Worm (Caenorhabditis elegans) whole organism, L2 larva: ENCODE results near the gene T01H10.11.

ENCODE experiments used
- C34F6.9 ChIP-seq: fragments of 150-350 bp; optimal IDR thresholded peaks from 2 replicates; lab custom pipeline; 2014; ENCODE audit warnings: missing biosample characterization, missing genetic modification characterization
- R02D3.7 ChIP-seq: fragments of 150-350 bp; optimal IDR thresholded peaks from 2 replicates; lab custom pipeline; 2014; ENCODE audit warnings: missing biosample characterization, missing genetic modification characterization
- ZK546.5 ChIP-seq: sonication (generic microtip); optimal IDR thresholded peaks from 2 replicates; lab custom pipeline; 2017; ENCODE audit warnings: missing biosample characterization, missing genetic modification characterization
- alr-1 ChIP-seq: fragments of 150-350 bp; optimal IDR thresholded peaks from 2 replicates; lab custom pipeline; 2014; ENCODE audit warnings: missing biosample characterization, missing genetic modification characterization
- aly-2 ChIP-seq: fragments of 150-350 bp; optimal IDR thresholded peaks from 2 replicates; lab custom pipeline; 2014; ENCODE audit warnings: missing biosample characterization, missing genetic modification characterization
- blmp-1 ChIP-seq: sonication (generic microtip); optimal IDR thresholded peaks from 2 replicates; lab custom pipeline; 2017; ENCODE audit warnings: missing genetic modification characterization, mild to moderate bottlenecking, missing compliant biosample characterization, antibody characterized with exemption, moderate library complexity; ENCODE audit not compliant: insufficient read depth
- ceh-16 ChIP-seq: fragments of 150-350 bp; optimal IDR thresholded peaks from 2 replicates; lab custom pipeline; 2014; ENCODE audit warnings: missing biosample characterization, missing genetic modification characterization
- ceh-82 ChIP-seq: fragments of 150-350 bp; optimal IDR thresholded peaks from 2 replicates; lab custom pipeline; 2014; ENCODE audit warnings: missing biosample characterization, missing genetic modification characterization
- crh-2 ChIP-seq: sonication (generic microtip); optimal IDR thresholded peaks from 2 replicates; lab custom pipeline; 2017; ENCODE audit warnings: missing biosample characterization, missing genetic modification characterization
- egl-27 ChIP-seq: sonication (generic microtip); optimal IDR thresholded peaks from 3 replicates; lab custom pipeline; 2017; ENCODE audit warnings: missing biosample characterization, missing genetic modification reagents, missing genetic modification characterization
- elt-1 ChIP-seq: fragments of 150-350 bp; optimal IDR thresholded peaks from 2 replicates; lab custom pipeline; 2014; ENCODE audit warnings: missing biosample characterization, missing genetic modification characterization
- elt-3 ChIP-seq: sonication (generic microtip); optimal IDR thresholded peaks from 2 replicates; lab custom pipeline; 2017; ENCODE audit warnings: missing biosample characterization, missing genetic modification characterization
- fos-1 ChIP-seq: fragments of 150-350 bp; optimal IDR thresholded peaks from 2 replicates; lab custom pipeline; 2014; ENCODE audit warnings: missing biosample characterization, missing genetic modification characterization
- gmeb-1 ChIP-seq: fragments of 150-350 bp; optimal IDR thresholded peaks from 2 replicates; lab custom pipeline; 2014; ENCODE audit warnings: missing biosample characterization, missing genetic modification characterization
- lin-11 ChIP-seq: fragments of 150-350 bp; sonication (generic microtip); optimal IDR thresholded peaks from 2 replicates; lab custom pipeline; 2014; ENCODE audit warnings: missing biosample characterization, missing genetic modification characterization, inconsistent platforms, mixed read lengths
- lin-13 ChIP-seq: fragments of 150-350 bp; optimal IDR thresholded peaks from 2 replicates; lab custom pipeline; 2014; ENCODE audit warnings: missing biosample characterization, missing genetic modification reagents, missing genetic modification characterization
- lin-39 ChIP-seq: fragments of 150-350 bp; optimal IDR thresholded peaks from 2 replicates; lab custom pipeline; 2014; ENCODE audit warnings: missing biosample characterization, missing genetic modification reagents, missing genetic modification characterization
- lsy-2 ChIP-seq, 2 experiments: fragments of 150-350 bp in 1 of 2; sonication (generic microtip) in 1 of 2; optimal IDR thresholded peaks; 2 replicates each; lab custom pipeline; 2014 to 2017; ENCODE audit warnings: missing biosample characterization in 2 of 2, missing genetic modification characterization in 2 of 2
- mbf-1 ChIP-seq: sonication (generic microtip); optimal IDR thresholded peaks from 2 replicates; lab custom pipeline; 2017; ENCODE audit warnings: missing biosample characterization, missing genetic modification characterization
- mdl-1 ChIP-seq, 2 experiments: fragments of 150-350 bp in 1 of 2; sonication (generic microtip) in 1 of 2; optimal IDR thresholded peaks; 2 replicates each; lab custom pipeline; 2017; ENCODE audit warnings: missing biosample characterization in 2 of 2, missing genetic modification characterization in 2 of 2
- nhr-10 ChIP-seq: sonication (generic microtip); optimal IDR thresholded peaks from 2 replicates; lab custom pipeline; 2017; ENCODE audit warnings: missing biosample characterization, missing genetic modification characterization
- nhr-129 ChIP-seq: fragments of 150-350 bp; optimal IDR thresholded peaks from 2 replicates; lab custom pipeline; 2014; ENCODE audit warnings: missing biosample characterization, missing genetic modification characterization
- nhr-21 ChIP-seq: fragments of 150-350 bp; optimal IDR thresholded peaks from 2 replicates; lab custom pipeline; 2014; ENCODE audit warnings: missing biosample characterization, missing genetic modification characterization
- nhr-237 ChIP-seq: fragments of 150-350 bp; optimal IDR thresholded peaks from 2 replicates; lab custom pipeline; 2014; ENCODE audit warnings: missing biosample characterization, missing genetic modification characterization
- nhr-25 ChIP-seq: fragments of 150-350 bp; sonication (generic microtip); optimal IDR thresholded peaks from 3 replicates; lab custom pipeline; 2014; ENCODE audit warnings: missing biosample characterization, missing genetic modification characterization
- nhr-77 ChIP-seq: fragments of 150-350 bp; optimal IDR thresholded peaks from 2 replicates; lab custom pipeline; 2014; ENCODE audit warnings: missing biosample characterization, missing genetic modification characterization
- sem-4 ChIP-seq: fragments of 150-350 bp; optimal IDR thresholded peaks from 2 replicates; lab custom pipeline; 2014; ENCODE audit warnings: missing biosample characterization, missing genetic modification reagents, missing genetic modification characterization
- sma-3 ChIP-seq: sonication (generic microtip); optimal IDR thresholded peaks from 2 replicates; lab custom pipeline; 2016; ENCODE audit warnings: missing genetic modification reagents, missing genetic modification characterization, missing compliant biosample characterization
- snpc-4 ChIP-seq: fragments of 150-350 bp; optimal IDR thresholded peaks from 2 replicates; lab custom pipeline; 2014; ENCODE audit warnings: missing biosample characterization, missing genetic modification characterization
- unc-55 ChIP-seq: fragments of 150-350 bp; sonication (generic microtip); optimal IDR thresholded peaks from 3 replicates; lab custom pipeline; 2014; ENCODE audit warnings: missing biosample characterization, missing genetic modification reagents, missing genetic modification characterization
- zag-1 ChIP-seq: fragments of 150-350 bp; optimal IDR thresholded peaks from 2 replicates; lab custom pipeline; 2014; ENCODE audit warnings: missing biosample characterization, missing genetic modification characterization
- ztf-1 ChIP-seq: fragments of 200-800 bp; sonication (Bioruptor generic); conservative IDR thresholded peaks from 2 replicates; pipeline ENCODE4 v1.3.6; 2022; ENCODE audit warnings: missing genetic modification characterization, missing compliant biosample characterization
- ztf-11 ChIP-seq: sonication (generic microtip); optimal IDR thresholded peaks from 2 replicates; lab custom pipeline; 2017; ENCODE audit warnings: missing biosample characterization, missing genetic modification characterization
- ztf-4 ChIP-seq: fragments of 150-350 bp; optimal IDR thresholded peaks from 2 replicates; lab custom pipeline; 2014; ENCODE audit warnings: missing biosample characterization, missing genetic modification characterization

Gene T01H10.11

DNA sequence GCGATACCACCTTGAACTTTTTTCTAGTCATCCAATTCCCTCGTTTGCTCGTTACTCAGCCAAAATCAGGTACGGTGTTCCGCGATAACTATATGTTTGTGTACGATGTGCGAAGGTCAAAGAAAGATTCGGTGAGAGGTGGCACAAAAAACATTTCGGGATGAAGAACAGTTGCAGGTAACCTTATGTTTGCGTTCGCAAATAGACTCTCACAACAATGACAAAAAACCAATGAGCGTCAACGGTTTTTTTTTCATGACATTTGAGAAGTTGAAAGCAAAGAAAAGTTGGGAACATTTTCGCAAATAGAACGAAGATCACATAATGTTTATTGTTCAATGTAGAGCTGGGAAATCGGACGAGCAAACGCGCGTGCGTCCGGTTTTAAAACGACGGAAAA lies 39.4 kb downstream of the T01H10.11 start:
- no peak for TF ChIP-seq crh-2 (tag; lab: Kevin White, UChicago)
- TF ChIP-seq alr-1: no peak
- TF ChIP-seq ceh-82 (tag; lab: Kevin White, UChicago): no peak
- TF ChIP-seq snpc-4: no peak
- no peak for TF ChIP-seq lsy-2 (tag; optimal IDR thresholded peaks at IDR 0.05; lab: Kevin White, UChicago)
- no peak for TF ChIP-seq nhr-10 (tag; lab: Kevin White, UChicago)
- TF ChIP-seq R02D3.7: no peak
- TF ChIP-seq lin-11 (tag; lab: Kevin White, UChicago): no peak
- TF ChIP-seq zag-1: no peak
- no peak for TF ChIP-seq ceh-16

DNA sequence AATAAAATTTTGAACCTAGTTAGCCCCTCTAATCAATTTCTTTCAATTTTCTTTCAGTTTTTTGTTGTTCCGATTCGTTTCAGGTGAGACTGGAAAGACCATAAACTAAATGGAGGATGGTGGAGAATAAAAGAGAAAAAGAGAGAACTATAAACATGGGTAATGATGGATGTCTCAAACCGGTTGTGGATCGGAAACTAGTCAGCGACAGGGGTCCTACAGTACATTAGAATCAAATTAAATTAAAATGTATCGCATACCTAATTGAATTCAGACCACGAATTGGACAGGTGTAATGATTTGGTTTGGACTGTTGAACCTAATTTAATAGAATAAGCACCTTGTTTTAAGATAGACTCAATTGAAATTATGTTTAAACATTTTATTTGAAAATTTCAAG lies 40.8 kb downstream of the T01H10.11 start:
- no peak for TF ChIP-seq sma-3
- peak; percentile 47 for TF ChIP-seq nhr-25 (tag; lab: Kevin White, UChicago)
- peak; percentile 42 for TF ChIP-seq sem-4 (tag; lab: Kevin White, UChicago)

DNA sequence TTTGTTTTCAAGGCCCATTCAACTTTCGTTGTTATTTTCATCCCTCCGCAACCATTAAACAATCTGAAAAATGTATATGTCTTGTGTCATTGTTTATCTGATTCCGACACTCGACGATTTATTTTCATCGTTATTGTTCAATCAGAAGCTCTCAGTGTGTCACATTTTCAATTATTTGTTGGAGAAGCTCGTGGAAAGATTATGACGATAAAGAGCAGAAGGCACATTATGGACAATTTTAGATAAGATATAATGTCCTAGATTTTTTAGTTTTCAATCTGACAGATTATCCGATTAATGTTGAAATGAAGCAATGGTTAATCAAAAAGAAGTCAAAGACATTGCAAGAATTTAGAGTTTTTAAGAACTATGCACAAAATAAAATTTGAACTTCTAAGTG lies 41.7 kb downstream of the T01H10.11 start:
- no peak for TF ChIP-seq sma-3
- TF ChIP-seq blmp-1 (tag; lab: Kevin White, UChicago): no peak
- no peak for TF ChIP-seq snpc-4
- no peak for TF ChIP-seq ceh-82 (tag; lab: Kevin White, UChicago)
- TF ChIP-seq ZK546.5 (tag; lab: Kevin White, UChicago): no peak
- TF ChIP-seq egl-27 (tag; lab: Kevin White, UChicago): no peak
- TF ChIP-seq crh-2 (tag; lab: Kevin White, UChicago): no peak
- TF ChIP-seq aly-2: no peak
- TF ChIP-seq, all 48 proteins: peak for 0

DNA sequence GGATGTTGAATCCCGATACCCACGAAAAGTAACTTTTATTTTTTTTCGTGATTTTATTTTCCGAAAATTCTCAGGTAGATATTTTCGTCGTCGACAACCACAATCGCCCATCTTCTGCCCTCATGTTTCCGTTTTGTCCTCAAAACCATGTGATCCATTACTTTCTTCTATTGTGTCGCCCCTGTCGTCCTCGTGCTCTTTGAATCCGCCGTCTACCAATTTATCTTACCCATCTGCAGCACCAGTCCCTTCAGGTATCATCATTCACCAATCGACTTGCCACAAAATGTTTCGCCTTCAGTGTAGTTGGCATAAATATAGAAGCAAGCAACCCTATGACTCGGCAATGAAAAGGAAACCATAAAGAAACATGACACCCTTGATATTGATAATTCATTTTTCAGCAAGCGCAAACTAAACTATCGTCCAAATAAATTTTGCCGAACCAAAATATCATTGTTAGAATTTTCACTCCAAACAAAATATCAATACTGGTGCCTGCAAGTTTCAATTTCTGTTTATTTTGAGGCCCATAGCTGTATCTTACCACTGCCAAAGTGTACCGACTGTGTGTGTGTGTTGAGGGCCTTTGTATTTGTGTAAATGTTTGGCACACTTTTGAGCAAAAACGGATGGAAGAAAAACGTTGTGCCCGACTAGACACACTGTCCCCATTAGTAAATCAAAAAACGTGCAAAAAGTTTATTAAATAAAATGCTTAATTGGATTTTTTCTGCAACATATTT lies 44.6 kb downstream of the T01H10.11 start:
- peak; percentile 70 for TF ChIP-seq nhr-129 (tag; lab: Kevin White, UChicago)
- TF ChIP-seq ztf-4 (tag; lab: Kevin White, UChicago): no peak
- TF ChIP-seq alr-1: no peak
- TF ChIP-seq nhr-21: no peak
- no peak for TF ChIP-seq mdl-1 (tag; optimal IDR thresholded peaks at IDR 0.05; lab: Kevin White, UChicago)
- TF ChIP-seq lin-13 (GFP tag; lab: Kevin White, UChicago): no peak
- TF ChIP-seq elt-3 (tag; lab: Kevin White, UChicago): no peak
- TF ChIP-seq sem-4 (tag; lab: Kevin White, UChicago): no peak
- no peak for TF ChIP-seq ztf-1 (GFP tag; lab: Robert Waterston, UW)
- TF ChIP-seq gmeb-1: no peak
- no peak for TF ChIP-seq snpc-4
- no peak for TF ChIP-seq nhr-25 (tag; lab: Kevin White, UChicago)
- no peak for TF ChIP-seq nhr-237 (tag; lab: Kevin White, UChicago)
- TF ChIP-seq ZK546.5 (tag; lab: Kevin White, UChicago): no peak
- no peak for TF ChIP-seq C34F6.9 (tag; lab: Kevin White, UChicago)
- TF ChIP-seq lsy-2 (tag; optimal IDR thresholded peaks at IDR 0.05; lab: Kevin White, UChicago): peak in 1 of 2 experiments; percentile 15
- TF ChIP-seq fos-1 (tag; lab: Kevin White, UChicago): no peak
- TF ChIP-seq ztf-11 (tag; lab: Kevin White, UChicago): no peak

DNA sequence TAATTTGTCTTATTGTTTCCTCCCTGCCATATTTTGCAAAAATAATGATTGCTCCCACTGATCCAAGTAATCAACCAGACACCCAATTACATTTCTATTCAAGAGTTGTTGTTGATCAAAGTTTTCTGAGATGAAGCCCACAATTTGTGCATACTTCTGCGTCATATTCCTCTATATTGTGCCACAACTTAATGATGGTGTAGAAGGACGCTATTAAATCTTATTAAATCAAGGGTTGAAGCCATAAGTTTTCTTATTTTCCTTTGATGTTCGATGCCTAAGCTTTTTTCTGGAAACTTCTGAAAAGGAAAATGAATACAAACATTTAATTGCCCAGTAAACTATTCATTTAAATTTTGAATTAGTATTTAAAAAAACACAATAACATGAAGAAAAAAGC lies 45.5 kb downstream of the T01H10.11 start:
- TF ChIP-seq ztf-1 (GFP tag; lab: Robert Waterston, UW) (no peak), snpc-4 (no peak), nhr-77 (tag; lab: Kevin White, UChicago) (no peak), ztf-11 (tag; lab: Kevin White, UChicago) (no peak), crh-2 (tag; lab: Kevin White, UChicago) (no peak), zag-1 (no peak), unc-55 (GFP tag; lab: Kevin White, UChicago) (no peak), fos-1 (tag; lab: Kevin White, UChicago) (no peak), nhr-25 (tag; lab: Kevin White, UChicago) (no peak), nhr-129 (tag; lab: Kevin White, UChicago) (no peak), mbf-1 (no peak), ztf-4 (tag; lab: Kevin White, UChicago) (no peak), lin-39 (tag; lab: Kevin White, UChicago) (no peak), nhr-21 (no peak), elt-1 (tag; lab: Kevin White, UChicago) (no peak), alr-1 (no peak)
